Worm (Caenorhabditis elegans) whole organism, L2 larva: Measurements from ENCODE around the gene lec-8.

Experiments used
- ceh-82 ChIP-seq: fragments of 150-350 bp; optimal IDR thresholded peaks from 2 replicates; lab custom pipeline; 2014; ENCODE audit warnings: missing biosample characterization, missing genetic modification characterization
- elt-1 ChIP-seq: fragments of 150-350 bp; optimal IDR thresholded peaks from 2 replicates; lab custom pipeline; 2014; ENCODE audit warnings: missing biosample characterization, missing genetic modification characterization
- nhr-77 ChIP-seq: fragments of 150-350 bp; optimal IDR thresholded peaks from 2 replicates; lab custom pipeline; 2014; ENCODE audit warnings: missing biosample characterization, missing genetic modification characterization
- unc-55 ChIP-seq: fragments of 150-350 bp; sonication (generic microtip); optimal IDR thresholded peaks from 3 replicates; lab custom pipeline; 2014; ENCODE audit warnings: missing biosample characterization, missing genetic modification reagents, missing genetic modification characterization

- TF ChIP-seq unc-55 (no peak), ceh-82 (tag; lab: Kevin White, UChicago) (no peak), elt-1 (tag; lab: Kevin White, UChicago) (no peak), nhr-77 (tag; lab: Kevin White, UChicago) (no peak)
Observed at ce11 chrX:9846975-9847374, 3.4 kb upstream of the lec-8 start, which contains the start of gene vab-15.
